Fruit fly (Drosophila melanogaster): ENCODE measurements around the gene CG3213.

Gene CG3213

DNA sequence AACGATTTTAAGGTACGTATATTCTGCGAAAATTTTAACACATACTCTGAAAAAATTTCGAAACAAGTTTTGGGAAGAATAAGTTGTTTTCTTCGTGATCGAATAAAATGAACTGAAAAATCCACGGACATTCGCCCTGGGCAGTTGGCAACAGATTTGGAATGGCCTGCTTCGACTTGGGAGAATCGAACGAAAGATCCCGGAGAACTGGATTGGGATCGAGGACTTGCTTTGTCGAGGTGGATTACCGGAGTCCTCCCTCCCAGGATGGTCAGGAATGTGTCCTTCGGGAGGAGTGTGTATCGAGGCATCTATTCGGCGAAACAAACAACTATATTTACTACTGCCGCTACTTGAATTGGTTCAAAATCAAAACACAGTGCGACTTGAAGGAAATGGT is at the start of gene CG3213, which contains the start of gene CG8851:
TSS of gene CG3213 (minus strand) at position 101 of the 400 bp plus-strand sequence.
TSS of gene CG8851 (plus strand) at position 127 of the 400 bp plus-strand sequence.
- TF ChIP-seq Hmr (GFP tag; optimal IDR thresholded peaks at IDR 0.05) (no peak), CG9727 (GFP tag; optimal IDR thresholded peaks at IDR 0.05) (no peak), CG11504 (tag; optimal IDR thresholded peaks at IDR 0.05) (no peak), CG43689 (GFP tag; IDR thresholded peaks at IDR 0.05) (no peak), btn (GFP tag; optimal IDR thresholded peaks at IDR 0.05) (no peak), vnd (GFP tag; IDR thresholded peaks at IDR 0.05; ENCODE audit: partially characterized antibody) (no peak)

DNA sequence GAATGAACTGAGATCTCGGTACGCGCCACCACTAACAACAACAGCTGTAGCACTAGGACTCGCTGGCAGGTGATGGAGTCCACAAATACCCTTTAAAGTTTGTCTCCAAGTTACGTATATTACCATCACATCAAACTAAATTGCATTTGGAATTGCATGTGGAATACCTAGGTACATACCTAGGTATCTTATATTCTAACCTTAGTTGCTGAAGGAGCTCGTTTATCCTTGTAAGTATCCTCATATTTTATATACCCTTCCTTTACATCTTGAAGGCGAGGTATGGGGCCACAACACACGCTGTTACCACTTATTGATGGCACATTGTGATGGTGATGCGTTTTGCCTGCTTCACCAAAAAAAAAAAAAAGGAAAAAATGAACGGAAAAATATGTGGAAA is 47.9 kb upstream of the CG3213 start:
- TF ChIP-seq CG42726 (GFP tag; IDR thresholded peaks at IDR 0.05; ENCODE audit: partially characterized antibody) = no peak
- TF ChIP-seq Vsx1 (GFP tag; optimal IDR thresholded peaks at IDR 0.05) = no peak
- TF ChIP-seq caup (GFP tag; optimal IDR thresholded peaks at IDR 0.05; ENCODE audit: severe bottlenecking) = no peak
- TF ChIP-seq CG16815 (GFP tag; optimal IDR thresholded peaks at IDR 0.05) = no peak
- TF ChIP-seq sens (GFP tag) = peak; percentile 63
- TF ChIP-seq CG17912 (GFP tag; optimal IDR thresholded peaks at IDR 0.05) = no peak

DNA sequence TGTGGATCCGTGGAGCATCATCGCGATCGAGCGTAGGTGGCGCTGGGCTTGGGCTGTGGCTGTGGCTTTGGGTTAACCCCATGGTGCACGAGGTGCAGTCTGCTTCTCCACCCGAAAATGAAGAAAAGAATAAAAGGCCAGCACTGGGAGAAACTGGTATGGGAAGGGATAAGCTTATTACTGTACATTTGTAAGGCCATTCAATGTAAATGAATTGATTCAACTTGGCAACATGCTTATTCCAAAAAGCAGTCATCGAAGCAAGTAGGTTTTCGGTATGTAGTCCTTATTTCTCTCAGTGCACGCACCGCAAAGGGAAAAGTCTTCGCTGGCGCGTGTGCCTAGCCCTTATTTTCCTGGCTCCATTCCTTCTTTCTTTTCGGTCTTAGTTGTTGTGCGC is 47.1 kb upstream of the CG3213 start:
- TF ChIP-seq Oli (tag; optimal IDR thresholded peaks at IDR 0.05) (peak; percentile 25), nerfin-1 (tag; optimal IDR thresholded peaks at IDR 0.05) (peak; percentile 10), CG9609 (GFP tag; optimal IDR thresholded peaks at IDR 0.05) (peak; percentile 3), Blimp-1 (GFP tag; optimal IDR thresholded peaks at IDR 0.05) (peak; percentile 52), pan (optimal IDR thresholded peaks at IDR 0.05) (no peak), pan (GFP tag; optimal IDR thresholded peaks at IDR 0.05 in 1 of 2, IDR thresholded peaks at IDR 0.05 in 1 of 2) (no peak), gro (GFP tag; optimal IDR thresholded peaks at IDR 0.05) (no peak), Sry-δ (GFP tag; optimal IDR thresholded peaks at IDR 0.05) (no peak), Mrtf (GFP tag; IDR thresholded peaks at IDR 0.05) (0 out of 3 replicates have a peak, but pooled peaks have one; percentile 19), twi (tag; optimal IDR thresholded peaks at IDR 0.05) (peak; percentile 25), stc (GFP tag; IDR thresholded peaks at IDR 0.05) (no peak), CG30403 (GFP tag; optimal IDR thresholded peaks at IDR 0.05) (peak; percentile 26), CG10654 (GFP tag; optimal IDR thresholded peaks at IDR 0.05) (peak; percentile 10), CG5180 (GFP tag; optimal IDR thresholded peaks at IDR 0.05) (no peak), CG33557 (GFP tag; optimal IDR thresholded peaks at IDR 0.05) (peak; percentile 63), Antp (GFP tag; optimal IDR thresholded peaks at IDR 0.05) (peak; percentile 44), CG17361 (GFP tag; IDR thresholded peaks at IDR 0.05) (peak; percentile 62; the same call in 2 of the 3 replicates), sens (GFP tag) (peak; percentile 79), kah (GFP tag; optimal IDR thresholded peaks at IDR 0.05) (no peak), Chrac-16 (GFP tag; optimal IDR thresholded peaks at IDR 0.05) (peak; percentile 43), ind (GFP tag; optimal IDR thresholded peaks at IDR 0.05) (peak; percentile 5), CG17385 (GFP tag; optimal IDR thresholded peaks at IDR 0.05) (peak; percentile 13), vvl (GFP tag; IDR thresholded peaks at IDR 0.05) (peak; percentile 67), CG15011 (GFP tag; optimal IDR thresholded peaks at IDR 0.05) (no peak), CG18262 (tag; optimal IDR thresholded peaks at IDR 0.05) (peak; percentile 65), CG12744 (GFP tag; optimal IDR thresholded peaks at IDR 0.05) (no peak), CHES-1-like (GFP tag; optimal IDR thresholded peaks at IDR 0.05) (no peak), CG8089 (GFP tag; optimal IDR thresholded peaks at IDR 0.05) (peak; percentile 13), CG8924 (tag; optimal IDR thresholded peaks at IDR 0.05) (peak; percentile 8), CG30431 (GFP tag; optimal IDR thresholded peaks at IDR 0.05) (peak; percentile 19), sob (GFP tag; IDR thresholded peaks at IDR 0.05) (peak; percentile 10; the same call in 1 of the 2 replicates), Gsc (GFP tag; IDR thresholded peaks at IDR 0.05) (0 out of 2 replicates have a peak, but pooled peaks have one; percentile 14), ap (GFP tag; IDR thresholded peaks at IDR 0.05) (peak; percentile 19; the same call in 1 of the 2 replicates), bowl (GFP tag; IDR thresholded peaks at IDR 0.05) (no peak), Nf-YC (tag; optimal IDR thresholded peaks at IDR 0.05) (no peak), H2.0 (GFP tag; IDR thresholded peaks at IDR 0.05) (no peak), CG8290 (GFP tag; optimal IDR thresholded peaks at IDR 0.05) (peak; percentile 6), CG8290 (tag; optimal IDR thresholded peaks at IDR 0.05) (no peak)

All from whole organism, embryonic.